Worm (Caenorhabditis elegans) whole organism, young adult: ENCODE data around the gene srx-39.

Source experiments
- K11D2.4 ChIP-seq: fragments of 200-800 bp; sonication (Bioruptor generic); IDR thresholded peaks from 2 replicates; pipeline ENCODE4 v1.3.6; 2022; ENCODE audit warnings: missing genetic modification reagents, missing genetic modification characterization, missing compliant biosample characterization
- unc-62 ChIP-seq: fragments of 150-350 bp; optimal IDR thresholded peaks from 2 replicates; lab custom pipeline; 2014; ENCODE audit warnings: missing biosample characterization, missing genetic modification reagents, missing genetic modification characterization

ce11 chrV:5200188-5200587 is 42.6 kb upstream of the srx-39 start:
- TF ChIP-seq unc-62 (GFP tag; lab: Kevin White, UChicago) (no peak), K11D2.4 (GFP tag; lab: Robert Waterston, UW) (no peak)
